Fruit fly (Drosophila melanogaster): Measurements from ENCODE around the gene CG34280.

Gene CG34280

DNA sequence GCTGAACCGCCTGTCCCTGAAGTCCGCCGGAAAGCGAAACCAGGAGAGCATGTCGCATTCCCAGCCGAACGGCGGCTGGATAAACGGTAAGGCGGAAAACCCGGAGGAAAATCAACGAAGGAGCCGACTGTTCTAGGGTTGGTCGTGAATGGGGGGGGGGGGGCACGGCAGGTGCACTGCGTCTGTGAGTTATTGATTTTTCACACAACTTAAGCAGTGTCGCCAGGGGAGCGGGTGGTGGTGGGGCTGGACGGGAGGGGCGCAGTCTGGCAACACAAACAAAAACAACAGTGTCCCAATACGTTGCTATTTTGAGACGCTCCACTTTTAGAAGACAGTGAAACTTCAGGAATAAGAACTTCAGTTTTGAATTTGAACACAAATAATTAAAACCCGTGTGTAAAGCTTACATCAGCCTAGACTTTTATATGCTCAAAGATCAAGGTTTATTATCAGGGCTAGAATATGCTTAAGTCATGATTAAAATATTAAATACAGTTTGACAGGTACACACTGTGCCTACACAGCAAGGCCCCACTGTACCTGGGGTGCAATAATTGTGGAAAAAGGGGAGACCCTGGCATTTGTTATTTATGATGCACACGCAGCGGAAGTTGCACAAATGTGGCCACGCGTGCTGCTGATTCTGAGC is 17.2 kb downstream of the CG34280 start (continued):
- no peak for TF ChIP-seq CG14965 (GFP tag; optimal IDR thresholded peaks at IDR 0.05; ENCODE audit: borderline replicate concordance)
- TF ChIP-seq salm (tag; optimal IDR thresholded peaks at IDR 0.05) = peak; percentile 61
- peak; percentile 76 for TF ChIP-seq ken (GFP tag; IDR thresholded peaks at IDR 0.05)
- TF ChIP-seq Doc3 (GFP tag; IDR thresholded peaks at IDR 0.05; ENCODE audit: partially characterized antibody) = no peak
- TF ChIP-seq CG10654 (GFP tag; optimal IDR thresholded peaks at IDR 0.05) = peak; percentile 53
- TF ChIP-seq CG2678 (tag; optimal IDR thresholded peaks at IDR 0.05) = peak; percentile 82
- peak; percentile 45 for TF ChIP-seq caup (GFP tag; optimal IDR thresholded peaks at IDR 0.05; ENCODE audit: severe bottlenecking)
- peak; percentile 37; the same call in 1 of the 2 replicates for TF ChIP-seq CG10959 (GFP tag; IDR thresholded peaks at IDR 0.05)
- peak; percentile 71 for TF ChIP-seq PHDP (tag; optimal IDR thresholded peaks at IDR 0.05)
- no peak for TF ChIP-seq cad (GFP tag; optimal IDR thresholded peaks at IDR 0.05)
- TF ChIP-seq CG12104 (GFP tag; optimal IDR thresholded peaks at IDR 0.05) = peak; percentile 29
- peak; percentile 81 for TF ChIP-seq chm (GFP tag; IDR thresholded peaks at IDR 0.05)
- TF ChIP-seq CG18011 (GFP tag; optimal IDR thresholded peaks at IDR 0.05) = peak; percentile 13
- TF ChIP-seq Sry-δ (GFP tag; optimal IDR thresholded peaks at IDR 0.05) = peak; percentile 31
- peak; percentile 57; the same call in 1 of the 3 replicates for TF ChIP-seq CG7357 (GFP tag; IDR thresholded peaks at IDR 0.05)
- TF ChIP-seq CG12299 (tag; optimal IDR thresholded peaks at IDR 0.05) = no peak
- peak; percentile 74 for TF ChIP-seq CG12769 (tag; optimal IDR thresholded peaks at IDR 0.05)
- peak; percentile 29 for TF ChIP-seq nom (GFP tag; optimal IDR thresholded peaks at IDR 0.05)
- TF ChIP-seq bsh (GFP tag; optimal IDR thresholded peaks at IDR 0.05) = peak; percentile 60 to 84
- TF ChIP-seq CG4424 (GFP tag; optimal IDR thresholded peaks at IDR 0.05) = peak; percentile 69
- TF ChIP-seq Fer3 (tag; optimal IDR thresholded peaks at IDR 0.05) = peak; percentile 65
- TF ChIP-seq jumu (GFP tag; optimal IDR thresholded peaks at IDR 0.05) = peak; percentile 27
- no peak for TF ChIP-seq CG8478 (optimal IDR thresholded peaks at IDR 0.05)
- no peak for TF ChIP-seq CG3065 (GFP tag; optimal IDR thresholded peaks at IDR 0.05)
- peak; percentile 25 for TF ChIP-seq CG11723 (GFP tag; optimal IDR thresholded peaks at IDR 0.05)
- TF ChIP-seq sqz (GFP tag; optimal IDR thresholded peaks at IDR 0.05) = peak; percentile 17
- TF ChIP-seq sd (tag; optimal IDR thresholded peaks at IDR 0.05) = no peak
- peak; percentile 11 for TF ChIP-seq maf-S (GFP tag; optimal IDR thresholded peaks at IDR 0.05)
- no peak for TF ChIP-seq fd102C (GFP tag; optimal IDR thresholded peaks at IDR 0.05)
- TF ChIP-seq CG1792 (GFP tag; optimal IDR thresholded peaks at IDR 0.05) = peak; percentile 20
- TF ChIP-seq Hr3 (GFP tag; optimal IDR thresholded peaks at IDR 0.05) = peak; percentile 62
- peak; percentile 68 for TF ChIP-seq tgo (GFP tag; IDR thresholded peaks at IDR 0.05)
- peak; percentile 90 for TF ChIP-seq Med (GFP tag)
- no peak for TF ChIP-seq z (GFP tag; IDR thresholded peaks at IDR 0.05)
- no peak for TF ChIP-seq CG17912 (GFP tag; optimal IDR thresholded peaks at IDR 0.05)
- peak; percentile 20; the same call in 1 of the 2 replicates for TF ChIP-seq dan (GFP tag; IDR thresholded peaks at IDR 0.05)
- TF ChIP-seq Nf-YA (GFP tag; IDR thresholded peaks at IDR 0.05) = peak; percentile 57; the same call in 1 of the 2 replicates
- no peak for TF ChIP-seq mirr (GFP tag; optimal IDR thresholded peaks at IDR 0.05)
- TF ChIP-seq CG13296 (GFP tag; optimal IDR thresholded peaks at IDR 0.05) = peak; percentile 1
- peak; percentile 48 for TF ChIP-seq CG6254 (GFP tag; optimal IDR thresholded peaks at IDR 0.05)
- no peak for TF ChIP-seq CG6175 (GFP tag; IDR thresholded peaks at IDR 0.05)
- TF ChIP-seq CG6272 (GFP tag; IDR thresholded peaks at IDR 0.05) = peak; percentile 40; the same call in 1 of the 2 replicates
- TF ChIP-seq vvl (GFP tag; IDR thresholded peaks at IDR 0.05) = peak; percentile 87
- TF ChIP-seq ro (GFP tag; IDR thresholded peaks at IDR 0.05) = no peak
- TF ChIP-seq CG32772 (GFP tag; IDR thresholded peaks at IDR 0.05) = peak; percentile 69
- TF ChIP-seq nau (GFP tag; optimal IDR thresholded peaks at IDR 0.05) = peak; percentile 85
- peak; percentile 83 for TF ChIP-seq gem (tag; optimal IDR thresholded peaks at IDR 0.05)
- TF ChIP-seq sisA (GFP tag; IDR thresholded peaks at IDR 0.05) = peak; percentile 77
- TF ChIP-seq CG4360 (GFP tag; IDR thresholded peaks at IDR 0.05) = peak; percentile 40; the same call in 1 of the 2 replicates
- TF ChIP-seq org-1 (GFP tag; optimal IDR thresholded peaks at IDR 0.05) = peak; percentile 8
